Fruit fly (Drosophila melanogaster) whole organism, embryonic: ENCODE measurements around the gene CG3036.

Experiments
- CG1233 ChIP-seq: fragments of 200-800 bp; sonication (Bioruptor generic); optimal IDR thresholded peaks from 4 replicates; lab custom pipeline; 2018; ENCODE audit warnings: missing biosample characterization, mild to moderate bottlenecking, missing genetic modification characterization
- CG14050 ChIP-seq: fragments of 200-800 bp; sonication (Bioruptor generic); IDR thresholded peaks from 3 replicates; pipeline ENCODE4 v1.3.6; 2022; ENCODE audit warnings: missing biosample characterization, missing genetic modification characterization
- CG15696 ChIP-seq: fragments of 200-800 bp; sonication (Bioruptor generic); optimal IDR thresholded peaks from 2 replicates; lab custom pipeline; 2019; ENCODE audit warnings: missing biosample characterization, mild to moderate bottlenecking, missing genetic modification characterization, moderate library complexity
- CG16813 ChIP-seq: fragments of 200-800 bp; sonication (Bioruptor generic); IDR thresholded peaks from 3 replicates; pipeline ENCODE4 v1.3.6; 2022; ENCODE audit warnings: missing biosample characterization, missing genetic modification characterization; ENCODE audit not compliant: partially characterized antibody
- CG17359 ChIP-seq: fragments of 200-800 bp; sonication (Bioruptor generic); optimal IDR thresholded peaks from 3 replicates; lab custom pipeline; 2018; ENCODE audit warnings: missing biosample characterization, mild to moderate bottlenecking, missing genetic modification characterization, moderate library complexity
- CG18262 ChIP-seq: fragments of 200-800 bp; optimal IDR thresholded peaks from 3 replicates; lab custom pipeline; 2019; ENCODE audit warnings: missing biosample characterization, mild to moderate bottlenecking, missing genetic modification characterization, moderate library complexity
- CG18619 ChIP-seq: fragments of 200-800 bp; sonication (Bioruptor generic); optimal IDR thresholded peaks from 3 replicates; lab custom pipeline; 2017; ENCODE audit warnings: missing biosample characterization, mild to moderate bottlenecking, missing genetic modification characterization
- CG34422 ChIP-seq: fragments of 200-800 bp; sonication (Bioruptor generic); IDR thresholded peaks from 3 replicates; pipeline ENCODE4 v1.3.6; 2022; ENCODE audit warnings: missing biosample characterization, missing genetic modification characterization
- CG42726 ChIP-seq: fragments of 200-800 bp; sonication (Bioruptor generic); IDR thresholded peaks from 2 replicates; pipeline ENCODE4 v1.3.6; 2022; ENCODE audit warnings: missing biosample characterization, missing genetic modification characterization; ENCODE audit not compliant: partially characterized antibody
- CG4424 ChIP-seq: fragments of 200-800 bp; sonication (Bioruptor generic); optimal IDR thresholded peaks from 3 replicates; lab custom pipeline; 2016; ENCODE audit warnings: missing biosample characterization, missing genetic modification characterization
- CG5180 ChIP-seq: fragments of 200-800 bp; sonication (Bioruptor generic); optimal IDR thresholded peaks from 3 replicates; lab custom pipeline; 2017; ENCODE audit warnings: missing biosample characterization, missing genetic modification characterization, mild to moderate bottlenecking, moderate library complexity, missing genetic modification reagents
- CG6175 ChIP-seq: fragments of 200-800 bp; sonication (Bioruptor generic); IDR thresholded peaks from 3 replicates; pipeline ENCODE4 v1.3.6; 2022; ENCODE audit warnings: missing biosample characterization, missing genetic modification characterization
- CG6854 ChIP-seq: fragments of 200-800 bp; sonication (Bioruptor generic); optimal IDR thresholded peaks from 3 replicates; lab custom pipeline; 2017; ENCODE audit warnings: missing biosample characterization, mild to moderate bottlenecking, missing genetic modification characterization
- CG8290 ChIP-seq, 3 experiments: fragments of 200-800 bp; sonication (Bioruptor generic); optimal IDR thresholded peaks; 2 replicates each; lab custom pipeline; 2016 to 2019; ENCODE audit warnings: missing biosample characterization in 3 of 3, missing genetic modification characterization in 3 of 3, mild to moderate bottlenecking in 2 of 3, moderate library complexity in 1 of 3
- CG9437 ChIP-seq: fragments of 200-800 bp; sonication (Bioruptor generic); optimal IDR thresholded peaks from 2 replicates; lab custom pipeline; 2018; ENCODE audit warnings: missing biosample characterization, mild to moderate bottlenecking, missing genetic modification characterization
- Chrac-16 ChIP-seq: fragments of 200-800 bp; sonication (Bioruptor generic); optimal IDR thresholded peaks from 3 replicates; lab custom pipeline; 2016; ENCODE audit warnings: missing biosample characterization, missing genetic modification characterization
- CoRest ChIP-seq: fragments of 200-800 bp; sonication (Bioruptor generic); optimal IDR thresholded peaks from 3 replicates; lab custom pipeline; 2018; ENCODE audit warnings: missing biosample characterization, mild to moderate bottlenecking, missing genetic modification characterization, moderate library complexity
- D ChIP-seq, 2 experiments: fragments of 200-800 bp in 1 of 2; fragments of >200 bp in 1 of 2; sonication (Bioruptor generic) in 1 of 2; optimal IDR thresholded peaks; 2 replicates in 1 of 2; 3 replicates in 1 of 2; lab custom pipeline; 2017; ENCODE audit warnings: mild to moderate bottlenecking in 1 of 2, missing biosample characterization in 1 of 2, missing genetic modification characterization in 1 of 2, missing genetic modification reagents in 1 of 2
- Dek ChIP-seq: fragments of 200-800 bp; sonication (Bioruptor generic); optimal IDR thresholded peaks from 3 replicates; lab custom pipeline; 2019; ENCODE audit warnings: missing biosample characterization, mild to moderate bottlenecking, missing genetic modification characterization, moderate library complexity
- Dfd ChIP-seq, 2 experiments: fragments of >200 bp; optimal IDR thresholded peaks; 2 replicates each; lab custom pipeline; 2017; ENCODE audit warnings: missing biosample characterization in 2 of 2, missing genetic modification characterization in 2 of 2
- Eip74EF ChIP-seq, 2 experiments: fragments of 200-800 bp in 1 of 2; fragments of >200 bp in 1 of 2; sonication (Bioruptor generic) in 1 of 2; optimal IDR thresholded peaks; 2 replicates each; lab custom pipeline; 2017 to 2019; ENCODE audit warnings: missing biosample characterization in 2 of 2, missing genetic modification characterization in 2 of 2, mild to moderate bottlenecking in 1 of 2, moderate library complexity in 1 of 2
- Fer1 ChIP-seq: fragments of 200-800 bp; sonication (Bioruptor generic); optimal IDR thresholded peaks from 2 replicates; lab custom pipeline; 2017; ENCODE audit warnings: missing biosample characterization, mild to moderate bottlenecking, missing genetic modification characterization
- HLH4C ChIP-seq: fragments of 200-800 bp; sonication (Bioruptor generic); IDR thresholded peaks from 3 replicates; pipeline ENCODE4 v1.3.6; 2022; ENCODE audit warnings: missing biosample characterization, missing genetic modification characterization; ENCODE audit not compliant: partially characterized antibody
- HLH54F ChIP-seq: fragments of 200-800 bp; sonication (Bioruptor generic); optimal IDR thresholded peaks from 3 replicates; lab custom pipeline; 2016; ENCODE audit warnings: missing biosample characterization, missing genetic modification characterization
- Lim3 ChIP-seq: fragments of 200-800 bp; sonication (Bioruptor generic); IDR thresholded peaks from 2 replicates; pipeline ENCODE4 v1.3.6; 2022; ENCODE audit warnings: missing biosample characterization, missing genetic modification characterization
- MESR4 ChIP-seq: fragments of 200-800 bp; sonication (Bioruptor generic); optimal IDR thresholded peaks from 2 replicates; lab custom pipeline; 2018; ENCODE audit warnings: missing biosample characterization, mild to moderate bottlenecking, missing genetic modification characterization, moderate library complexity
- PHDP ChIP-seq: fragments of 200-800 bp; sonication (Bioruptor generic); optimal IDR thresholded peaks from 3 replicates; lab custom pipeline; 2018; ENCODE audit warnings: missing biosample characterization, mild to moderate bottlenecking, missing genetic modification characterization, moderate library complexity
- Xbp1 ChIP-seq: fragments of 200-800 bp; sonication (Bioruptor generic); optimal IDR thresholded peaks from 3 replicates; lab custom pipeline; 2016; ENCODE audit warnings: missing biosample characterization, mild to moderate bottlenecking, missing genetic modification characterization
- crc ChIP-seq: fragments of 200-800 bp; sonication (Bioruptor generic); optimal IDR thresholded peaks from 2 replicates; lab custom pipeline; 2016; ENCODE audit warnings: missing biosample characterization, missing genetic modification characterization
- dpn ChIP-seq, 2 experiments: fragments of 200-800 bp; sonication (Bioruptor generic); optimal IDR thresholded peaks; 3 replicates each; lab custom pipeline; 2016; ENCODE audit warnings: missing biosample characterization in 2 of 2, missing genetic modification characterization in 2 of 2
- dysf ChIP-seq: fragments of 200-800 bp; sonication (Bioruptor generic); IDR thresholded peaks from 3 replicates; pipeline ENCODE4 v1.3.6; 2022; ENCODE audit warnings: missing biosample characterization, missing genetic modification characterization
- emc ChIP-seq: fragments of 200-800 bp; sonication (Bioruptor generic); optimal IDR thresholded peaks from 2 replicates; lab custom pipeline; 2016; ENCODE audit warnings: missing biosample characterization, missing genetic modification characterization
- fru ChIP-seq: fragments of >200 bp; optimal IDR thresholded peaks from 2 replicates; lab custom pipeline; 2017
- jumu ChIP-seq: fragments of 200-800 bp; sonication (Bioruptor generic); optimal IDR thresholded peaks from 3 replicates; lab custom pipeline; 2016; ENCODE audit warnings: missing biosample characterization, missing genetic modification characterization
- ken ChIP-seq: fragments of 200-800 bp; sonication (Bioruptor generic); IDR thresholded peaks from 3 replicates; pipeline ENCODE4 v1.3.6; 2022; ENCODE audit warnings: missing biosample characterization, missing genetic modification characterization
- mam ChIP-seq: fragments of 200-800 bp; sonication (Bioruptor generic); optimal IDR thresholded peaks from 3 replicates; lab custom pipeline; 2016; ENCODE audit warnings: missing biosample characterization, missing genetic modification characterization
- nau ChIP-seq: fragments of 200-800 bp; sonication (Bioruptor generic); optimal IDR thresholded peaks from 3 replicates; lab custom pipeline; 2017; ENCODE audit warnings: missing biosample characterization, mild to moderate bottlenecking, missing genetic modification characterization, missing genetic modification reagents
- nerfin-1 ChIP-seq: fragments of 200-800 bp; sonication (Bioruptor generic); optimal IDR thresholded peaks from 3 replicates; lab custom pipeline; 2019; ENCODE audit warnings: missing biosample characterization, mild to moderate bottlenecking, missing genetic modification characterization, moderate library complexity
- odd ChIP-seq: fragments of 200-800 bp; sonication (Bioruptor generic); optimal IDR thresholded peaks from 2 replicates; lab custom pipeline; 2017; ENCODE audit warnings: missing biosample characterization, mild to moderate bottlenecking, missing genetic modification characterization
- otp ChIP-seq: fragments of 200-800 bp; sonication (Bioruptor generic); IDR thresholded peaks from 3 replicates; pipeline ENCODE4, ENCODE4 v1.3.6; 2022; ENCODE audit warnings: missing biosample characterization, missing genetic modification characterization
- seq ChIP-seq: fragments of 200-800 bp; sonication (Bioruptor generic); IDR thresholded peaks from 2 replicates; pipeline ENCODE4 v1.3.6; 2022; ENCODE audit warnings: missing biosample characterization, missing genetic modification characterization
- slbo ChIP-seq: fragments of 200-800 bp; sonication (Bioruptor generic); IDR thresholded peaks from 2 replicates; pipeline ENCODE4 v1.3.6; 2022; ENCODE audit warnings: missing biosample characterization, missing genetic modification characterization
- sug ChIP-seq: fragments of 200-800 bp; optimal IDR thresholded peaks from 2 replicates; lab custom pipeline; 2019; ENCODE audit warnings: missing biosample characterization, mild to moderate bottlenecking, missing genetic modification characterization, moderate library complexity
- tll ChIP-seq, 2 experiments: fragments of 200-800 bp in 1 of 2; fragments of >200 bp in 1 of 2; sonication (Bioruptor generic) in 1 of 2; optimal IDR thresholded peaks; 2 replicates each; lab custom pipeline; 2017 to 2019; ENCODE audit warnings: missing biosample characterization in 2 of 2, missing genetic modification characterization in 2 of 2, mild to moderate bottlenecking in 1 of 2, moderate library complexity in 1 of 2
- tna ChIP-seq: fragments of 200-800 bp; sonication (Bioruptor generic); IDR thresholded peaks from 2 replicates; pipeline ENCODE4 v1.3.6; 2022; ENCODE audit warnings: missing biosample characterization, missing genetic modification characterization; ENCODE audit not compliant: partially characterized antibody
- ttk ChIP-seq: fragments of 200-800 bp; sonication (Bioruptor generic); IDR thresholded peaks from 2 replicates; pipeline ENCODE4 v2.1.2; 2022; ENCODE audit warnings: missing biosample characterization, missing genetic modification characterization
- yki ChIP-seq: fragments of >200 bp; optimal IDR thresholded peaks from 3 replicates; lab custom pipeline; 2018

The CG3036 gene

dm6 chr2L:4906546-4907250 lies 14.8 kb downstream of the CG3036 start, which contains the start of gene snsl (continued):
- TF ChIP-seq tll (GFP tag; optimal IDR thresholded peaks at IDR 0.05; lab: Kevin White, UChicago) (no peak), yki (lab: Kevin White, UChicago) (no peak), CoRest (tag; lab: Kevin White, UChicago) (peak; percentile 86), dpn (GFP tag; optimal IDR thresholded peaks at IDR 0.05; lab: Kevin White, UChicago) (peak in 1 of 2 experiments; percentile 52), CG14050 (GFP tag; lab: Robert Waterston, UW) (no peak), CG34422 (peak; percentile 31; the same call in 1 of the 3 replicates), crc (no peak), CG18619 (GFP tag; lab: Kevin White, UChicago) (peak; percentile 65), Lim3 (GFP tag; lab: Robert Waterston, UW) (no peak), odd (GFP tag; lab: Kevin White, UChicago) (peak; percentile 66), otp (GFP tag; lab: Robert Waterston, UW) (0 out of 3 replicates have a peak, but pooled peaks have one; percentile 39), HLH4C (GFP tag; lab: Robert Waterston, UW) (no peak), CG6854 (GFP tag; lab: Kevin White, UChicago) (peak; percentile 10), Xbp1 (GFP tag; lab: Kevin White, UChicago) (peak; percentile 47), CG4424 (peak; percentile 63), nau (GFP tag; lab: Kevin White, UChicago) (no peak), tna (GFP tag; lab: Robert Waterston, UW) (no peak), HLH54F (GFP tag; lab: Kevin White, UChicago) (no peak), Chrac-16 (GFP tag; lab: Kevin White, UChicago) (no peak), CG8290 (GFP tag; optimal IDR thresholded peaks at IDR 0.05; lab: Kevin White, UChicago) (no peak), CG8290 (tag; optimal IDR thresholded peaks at IDR 0.05; lab: Kevin White, UChicago) (peak in 1 of 2 experiments; percentile 42), mam (GFP tag; lab: Kevin White, UChicago) (no peak), nerfin-1 (tag; lab: Kevin White, UChicago) (peak; percentile 77), emc (GFP tag; lab: Kevin White, UChicago) (no peak), CG42726 (GFP tag; lab: Robert Waterston, UW) (0 out of 2 replicates have a peak, but pooled peaks have one; percentile 36), ttk (0 out of 2 replicates have a peak, but pooled peaks have one; percentile 32), ken (GFP tag; lab: Robert Waterston, UW) (peak; percentile 56; the same call in 1 of the 3 replicates), PHDP (tag; lab: Kevin White, UChicago) (peak; percentile 55), seq (GFP tag; lab: Robert Waterston, UW) (0 out of 2 replicates have a peak, but pooled peaks have one; percentile 30), Eip74EF (GFP tag; optimal IDR thresholded peaks at IDR 0.05; lab: Kevin White, UChicago) (peak in 1 of 2 experiments; percentile 85), dysf (GFP tag; lab: Robert Waterston, UW) (peak; percentile 73), CG6175 (GFP tag; lab: Robert Waterston, UW) (peak; percentile 16; the same call in 1 of the 3 replicates), D (optimal IDR thresholded peaks at IDR 0.05; lab: Kevin White, UChicago) (no peak), D (GFP tag; optimal IDR thresholded peaks at IDR 0.05; lab: Kevin White, UChicago) (peak; percentile 36), CG16813 (GFP tag; lab: Robert Waterston, UW) (no peak), fru (lab: Kevin White, UChicago) (no peak), CG17359 (tag; lab: Kevin White, UChicago) (peak; percentile 70), Dfd (GFP tag; optimal IDR thresholded peaks at IDR 0.05; lab: Kevin White, UChicago) (no peak), CG18262 (tag; lab: Kevin White, UChicago) (peak; percentile 85), sug (peak; percentile 57), slbo (peak; percentile 29; the same call in 1 of the 2 replicates), CG9437 (GFP tag; lab: Kevin White, UChicago) (peak; percentile 84), MESR4 (GFP tag; lab: Kevin White, UChicago) (no peak), CG15696 (tag; lab: Kevin White, UChicago) (peak; percentile 10), Fer1 (GFP tag; lab: Kevin White, UChicago) (peak; percentile 59), Dek (tag; lab: Kevin White, UChicago) (peak; percentile 52), CG5180 (GFP tag; lab: Kevin White, UChicago) (peak; percentile 49), CG1233 (GFP tag; lab: Kevin White, UChicago) (peak; percentile 16), jumu (GFP tag; lab: Kevin White, UChicago) (no peak)
